Worm (Caenorhabditis elegans): Measurements from ENCODE around the gene nhr-173.

- TF ChIP-seq aly-1 (tag; optimal IDR thresholded peaks at IDR 0.05) (no peak), ama-1 (optimal IDR thresholded peaks at IDR 0.05) (no peak), ceh-13 (GFP tag; optimal IDR thresholded peaks at IDR 0.05) (no peak), ceh-36 (tag; optimal IDR thresholded peaks at IDR 0.05) (no peak), B0310.2 (tag; optimal IDR thresholded peaks at IDR 0.05) (no peak), tbx-11 (GFP tag; IDR thresholded peaks at IDR 0.05) (no peak), tbx-37 (GFP tag; conservative IDR thresholded peaks at IDR 0.05) (no peak), flt-1 (GFP tag; IDR thresholded peaks at IDR 0.05) (no peak), hmg-4 (GFP tag; optimal IDR thresholded peaks at IDR 0.05) (no peak), scrt-1 (GFP tag; IDR thresholded peaks at IDR 0.05) (no peak), F13C5.2 (tag; optimal IDR thresholded peaks at IDR 0.05) (no peak), pes-1 (GFP tag; IDR thresholded peaks at IDR 0.05) (no peak), hmbx-1 (tag; optimal IDR thresholded peaks at IDR 0.05) (no peak)
Observed at ce11 chrX:6635173-6635572, 20.2 kb upstream of the nhr-173 start, which contains the start of gene aexr-1.
